Fruit fly (Drosophila melanogaster) whole organism, embryonic: ENCODE data around the gene CG6739.

Experiments used
- CG10979 ChIP-seq: fragments of 200-800 bp; sonication (Bioruptor generic); optimal IDR thresholded peaks from 2 replicates; lab custom pipeline; 2018; ENCODE audit warnings: missing biosample characterization, mild to moderate bottlenecking, missing genetic modification characterization, moderate library complexity
- CG15269 ChIP-seq: fragments of 200-800 bp; sonication (Bioruptor generic); optimal IDR thresholded peaks from 2 replicates; lab custom pipeline; 2018; ENCODE audit warnings: missing biosample characterization, mild to moderate bottlenecking, missing genetic modification characterization, moderate library complexity
- CG30431 ChIP-seq: fragments of 200-800 bp; sonication (Bioruptor generic); optimal IDR thresholded peaks from 2 replicates; lab custom pipeline; 2017; ENCODE audit warnings: missing biosample characterization, missing genetic modification characterization
- CG4328 ChIP-seq: fragments of 200-800 bp; sonication (Bioruptor generic); optimal IDR thresholded peaks from 3 replicates; lab custom pipeline; 2017; ENCODE audit warnings: missing biosample characterization, missing genetic modification reagents, missing genetic modification characterization
- HmgZ ChIP-seq: fragments of 200-800 bp; sonication (Bioruptor generic); optimal IDR thresholded peaks from 2 replicates; lab custom pipeline; 2018; ENCODE audit warnings: missing biosample characterization, mild to moderate bottlenecking, missing genetic modification characterization
- Med ChIP-seq: fragments of 200-800 bp; sonication (Bioruptor generic); peaks from one replicate; lab custom pipeline; 2016; ENCODE audit warnings: missing biosample characterization, missing genetic modification characterization, mild to moderate bottlenecking, inconsistent platforms, moderate library complexity
- amos ChIP-seq: fragments of 200-800 bp; sonication (Bioruptor generic); IDR thresholded peaks from 2 replicates; pipeline ENCODE4 v1.3.6; 2022; ENCODE audit warnings: missing biosample characterization, missing genetic modification characterization; ENCODE audit not compliant: partially characterized antibody
- bab2 ChIP-seq: fragments of 200-800 bp; sonication (Bioruptor generic); optimal IDR thresholded peaks from 2 replicates; lab custom pipeline; 2016; ENCODE audit warnings: missing biosample characterization, missing genetic modification characterization

- TF ChIP-seq CG15269, result no peak
- TF ChIP-seq Med, result no peak
- TF ChIP-seq CG4328 (GFP tag; lab: Kevin White, UChicago), result no peak
- no peak for TF ChIP-seq CG30431 (GFP tag; lab: Kevin White, UChicago)
- TF ChIP-seq amos (GFP tag; lab: Robert Waterston, UW), result no peak
- no peak for TF ChIP-seq CG10979 (tag; lab: Kevin White, UChicago)
- TF ChIP-seq bab2, result no peak
- no peak for TF ChIP-seq HmgZ (tag; lab: Kevin White, UChicago)
Measured at dm6 chr2L:7627474-7627873, 19.3 kb downstream of the CG6739 start.
